Fruit fly (Drosophila melanogaster) whole organism, prepupa: ENCODE measurements around the gene CG5149.

Experiments
- CG8119 ChIP-seq: fragments of 200-800 bp; sonication (Bioruptor generic); IDR thresholded peaks from 3 replicates; pipeline ENCODE4 v1.3.6; 2022; ENCODE audit warnings: missing biosample characterization, missing genetic modification characterization
- Gug ChIP-seq: fragments of 200-800 bp; sonication (Bioruptor generic); IDR thresholded peaks from 2 replicates; pipeline ENCODE4 v1.3.6; 2022; ENCODE audit warnings: missing biosample characterization, missing genetic modification characterization
- eg ChIP-seq: fragments of 200-800 bp; sonication (Bioruptor generic); IDR thresholded peaks from 3 replicates; pipeline ENCODE4 v1.3.6; 2022; ENCODE audit warnings: missing biosample characterization, missing genetic modification characterization
- esn ChIP-seq: fragments of 200-800 bp; sonication (Bioruptor generic); optimal IDR thresholded peaks from 2 replicates; lab custom pipeline; 2016; ENCODE audit warnings: missing biosample characterization, mild to moderate bottlenecking, missing genetic modification characterization, moderate library complexity
- pdm3 ChIP-seq: fragments of 200-800 bp; sonication (Bioruptor generic); optimal IDR thresholded peaks from 3 replicates; lab custom pipeline; 2016; ENCODE audit warnings: missing biosample characterization, missing genetic modification characterization
- salr ChIP-seq, 2 experiments: fragments of 200-800 bp; sonication (Bioruptor generic); optimal IDR thresholded peaks; 3 replicates each; lab custom pipeline; 2016 to 2018; ENCODE audit warnings: missing biosample characterization in 2 of 2, missing genetic modification characterization in 2 of 2, mild to moderate bottlenecking in 1 of 2
- svp ChIP-seq: fragments of 200-800 bp; sonication (Bioruptor generic); peaks from one replicate; lab custom pipeline; 2016; ENCODE audit warnings: missing biosample characterization, missing genetic modification characterization

- TF ChIP-seq Gug (GFP tag; lab: Robert Waterston, UW): no peak
- no peak for TF ChIP-seq salr (GFP tag; optimal IDR thresholded peaks at IDR 0.05; lab: Kevin White, UChicago)
- no peak for TF ChIP-seq esn (GFP tag; lab: Kevin White, UChicago)
- TF ChIP-seq pdm3 (GFP tag; lab: Kevin White, UChicago): no peak
- TF ChIP-seq CG8119 (GFP tag; lab: Robert Waterston, UW): no peak
- TF ChIP-seq svp (GFP tag; lab: Kevin White, UChicago): no peak
- no peak for TF ChIP-seq eg
Measured at dm6 chr2L:7358788-7359187, 29.3 kb downstream of the CG5149 start.
